Worm (Caenorhabditis elegans) whole organism, L2 larva: ENCODE data around the gene R03G5.6.

Experiments used
- C34F6.9 ChIP-seq: fragments of 150-350 bp; optimal IDR thresholded peaks from 2 replicates; lab custom pipeline; 2014; ENCODE audit warnings: missing biosample characterization, missing genetic modification characterization
- F13H6.1 ChIP-seq: sonication (generic microtip); optimal IDR thresholded peaks from 2 replicates; lab custom pipeline; 2016; ENCODE audit warnings: missing genetic modification characterization, missing compliant biosample characterization
- R02D3.7 ChIP-seq: fragments of 150-350 bp; optimal IDR thresholded peaks from 2 replicates; lab custom pipeline; 2014; ENCODE audit warnings: missing biosample characterization, missing genetic modification characterization
- alr-1 ChIP-seq: fragments of 150-350 bp; optimal IDR thresholded peaks from 2 replicates; lab custom pipeline; 2014; ENCODE audit warnings: missing biosample characterization, missing genetic modification characterization
- aly-2 ChIP-seq: fragments of 150-350 bp; optimal IDR thresholded peaks from 2 replicates; lab custom pipeline; 2014; ENCODE audit warnings: missing biosample characterization, missing genetic modification characterization
- ama-1 ChIP-seq: fragments of 150-350 bp; optimal IDR thresholded peaks from 2 replicates; lab custom pipeline; 2018; ENCODE audit warnings: inconsistent platforms
- blmp-1 ChIP-seq: sonication (generic microtip); optimal IDR thresholded peaks from 2 replicates; lab custom pipeline; 2017; ENCODE audit warnings: missing genetic modification characterization, mild to moderate bottlenecking, missing compliant biosample characterization, antibody characterized with exemption, moderate library complexity; ENCODE audit not compliant: insufficient read depth
- ceh-82 ChIP-seq: fragments of 150-350 bp; optimal IDR thresholded peaks from 2 replicates; lab custom pipeline; 2014; ENCODE audit warnings: missing biosample characterization, missing genetic modification characterization
- crh-2 ChIP-seq: sonication (generic microtip); optimal IDR thresholded peaks from 2 replicates; lab custom pipeline; 2017; ENCODE audit warnings: missing biosample characterization, missing genetic modification characterization
- dmd-4 ChIP-seq: sonication (generic microtip); optimal IDR thresholded peaks from 2 replicates; lab custom pipeline; 2017; ENCODE audit warnings: missing biosample characterization, missing genetic modification characterization
- egl-27 ChIP-seq: sonication (generic microtip); optimal IDR thresholded peaks from 3 replicates; lab custom pipeline; 2017; ENCODE audit warnings: missing biosample characterization, missing genetic modification reagents, missing genetic modification characterization
- fos-1 ChIP-seq: fragments of 150-350 bp; optimal IDR thresholded peaks from 2 replicates; lab custom pipeline; 2014; ENCODE audit warnings: missing biosample characterization, missing genetic modification characterization
- gmeb-1 ChIP-seq: fragments of 150-350 bp; optimal IDR thresholded peaks from 2 replicates; lab custom pipeline; 2014; ENCODE audit warnings: missing biosample characterization, missing genetic modification characterization
- lin-11 ChIP-seq: fragments of 150-350 bp; sonication (generic microtip); optimal IDR thresholded peaks from 2 replicates; lab custom pipeline; 2014; ENCODE audit warnings: missing biosample characterization, missing genetic modification characterization, inconsistent platforms, mixed read lengths
- lin-13 ChIP-seq: fragments of 150-350 bp; optimal IDR thresholded peaks from 2 replicates; lab custom pipeline; 2014; ENCODE audit warnings: missing biosample characterization, missing genetic modification reagents, missing genetic modification characterization
- lin-39 ChIP-seq: fragments of 150-350 bp; optimal IDR thresholded peaks from 2 replicates; lab custom pipeline; 2014; ENCODE audit warnings: missing biosample characterization, missing genetic modification reagents, missing genetic modification characterization
- lsy-2 ChIP-seq, 2 experiments: fragments of 150-350 bp in 1 of 2; sonication (generic microtip) in 1 of 2; optimal IDR thresholded peaks; 2 replicates each; lab custom pipeline; 2014 to 2017; ENCODE audit warnings: missing biosample characterization in 2 of 2, missing genetic modification characterization in 2 of 2
- mab-5 ChIP-seq: fragments of 150-350 bp; optimal IDR thresholded peaks from 2 replicates; lab custom pipeline; 2014; ENCODE audit warnings: missing biosample characterization, missing genetic modification characterization
- mbf-1 ChIP-seq: sonication (generic microtip); optimal IDR thresholded peaks from 2 replicates; lab custom pipeline; 2017; ENCODE audit warnings: missing biosample characterization, missing genetic modification characterization
- mdl-1 ChIP-seq, 2 experiments: fragments of 150-350 bp in 1 of 2; sonication (generic microtip) in 1 of 2; optimal IDR thresholded peaks; 2 replicates each; lab custom pipeline; 2017; ENCODE audit warnings: missing biosample characterization in 2 of 2, missing genetic modification characterization in 2 of 2
- nhr-10 ChIP-seq: sonication (generic microtip); optimal IDR thresholded peaks from 2 replicates; lab custom pipeline; 2017; ENCODE audit warnings: missing biosample characterization, missing genetic modification characterization
- nhr-12 ChIP-seq: fragments of 150-350 bp; optimal IDR thresholded peaks from 2 replicates; lab custom pipeline; 2014; ENCODE audit warnings: missing biosample characterization, missing genetic modification characterization
- nhr-129 ChIP-seq: fragments of 150-350 bp; optimal IDR thresholded peaks from 2 replicates; lab custom pipeline; 2014; ENCODE audit warnings: missing biosample characterization, missing genetic modification characterization
- nhr-21 ChIP-seq: fragments of 150-350 bp; optimal IDR thresholded peaks from 2 replicates; lab custom pipeline; 2014; ENCODE audit warnings: missing biosample characterization, missing genetic modification characterization
- nhr-23 ChIP-seq: fragments of 150-350 bp; optimal IDR thresholded peaks from 2 replicates; lab custom pipeline; 2014; ENCODE audit warnings: missing biosample characterization, missing genetic modification reagents, missing genetic modification characterization
- nhr-237 ChIP-seq: fragments of 150-350 bp; optimal IDR thresholded peaks from 2 replicates; lab custom pipeline; 2014; ENCODE audit warnings: missing biosample characterization, missing genetic modification characterization
- nhr-25 ChIP-seq: fragments of 150-350 bp; sonication (generic microtip); optimal IDR thresholded peaks from 3 replicates; lab custom pipeline; 2014; ENCODE audit warnings: missing biosample characterization, missing genetic modification characterization
- nhr-6 ChIP-seq: fragments of 150-350 bp; optimal IDR thresholded peaks from 2 replicates; lab custom pipeline; 2014; ENCODE audit warnings: missing biosample characterization, missing genetic modification characterization
- nhr-77 ChIP-seq: fragments of 150-350 bp; optimal IDR thresholded peaks from 2 replicates; lab custom pipeline; 2014; ENCODE audit warnings: missing biosample characterization, missing genetic modification characterization
- sem-4 ChIP-seq: fragments of 150-350 bp; optimal IDR thresholded peaks from 2 replicates; lab custom pipeline; 2014; ENCODE audit warnings: missing biosample characterization, missing genetic modification reagents, missing genetic modification characterization
- sma-3 ChIP-seq: sonication (generic microtip); optimal IDR thresholded peaks from 2 replicates; lab custom pipeline; 2016; ENCODE audit warnings: missing genetic modification reagents, missing genetic modification characterization, missing compliant biosample characterization
- sma-9 ChIP-seq, 2 experiments: fragments of 150-350 bp in 1 of 2; sonication (generic microtip) in 1 of 2; optimal IDR thresholded peaks; 2 replicates each; lab custom pipeline; 2014 to 2016; ENCODE audit warnings: missing genetic modification characterization in 2 of 2, mild to moderate bottlenecking in 1 of 2, missing biosample characterization in 1 of 2, missing compliant biosample characterization in 1 of 2, missing genetic modification reagents in 1 of 2, moderate library complexity in 1 of 2
- snpc-4 ChIP-seq: fragments of 150-350 bp; optimal IDR thresholded peaks from 2 replicates; lab custom pipeline; 2014; ENCODE audit warnings: missing biosample characterization, missing genetic modification characterization
- unc-55 ChIP-seq: fragments of 150-350 bp; sonication (generic microtip); optimal IDR thresholded peaks from 3 replicates; lab custom pipeline; 2014; ENCODE audit warnings: missing biosample characterization, missing genetic modification reagents, missing genetic modification characterization
- unc-62 ChIP-seq: fragments of 150-350 bp; optimal IDR thresholded peaks from 2 replicates; lab custom pipeline; 2014; ENCODE audit warnings: missing biosample characterization, missing genetic modification reagents, missing genetic modification characterization
- zag-1 ChIP-seq: fragments of 150-350 bp; optimal IDR thresholded peaks from 2 replicates; lab custom pipeline; 2014; ENCODE audit warnings: missing biosample characterization, missing genetic modification characterization

The R03G5.6 gene

DNA sequence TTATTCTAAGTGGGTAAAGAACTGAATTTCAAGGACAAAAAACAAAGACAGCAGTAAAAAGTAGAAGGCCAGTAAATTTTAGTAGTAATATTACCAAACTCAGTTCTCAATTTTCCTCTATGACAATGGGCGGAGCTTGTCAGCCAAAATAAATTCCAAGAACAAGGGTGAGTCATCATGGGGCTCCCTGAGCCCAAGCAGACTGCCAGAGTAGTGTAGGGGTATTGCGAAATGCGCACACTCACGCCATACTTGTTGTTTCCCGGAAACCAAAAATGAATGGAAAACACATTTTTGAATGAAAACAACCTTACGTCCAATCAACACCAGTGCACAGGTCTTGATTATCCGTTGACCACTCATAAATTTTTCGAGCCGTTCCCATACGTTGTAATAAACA, 24.9 kb downstream of the R03G5.6 start:
- TF ChIP-seq fos-1 (tag; lab: Kevin White, UChicago) (peak; percentile 79), unc-62 (GFP tag; lab: Kevin White, UChicago) (no peak), nhr-25 (tag; lab: Kevin White, UChicago) (no peak), nhr-10 (tag; lab: Kevin White, UChicago) (no peak), R02D3.7 (no peak), alr-1 (no peak), sma-9 (GFP tag; optimal IDR thresholded peaks at IDR 0.05; lab: Kevin White, UChicago) (peak; percentile 77), sma-9 (tag; optimal IDR thresholded peaks at IDR 0.05; lab: Kevin White, UChicago) (no peak), nhr-21 (tag; lab: Kevin White, UChicago) (peak; percentile 54), mdl-1 (tag; optimal IDR thresholded peaks at IDR 0.05; lab: Kevin White, UChicago) (no peak), dmd-4 (tag; lab: Kevin White, UChicago) (no peak), sem-4 (peak; percentile 28), lsy-2 (tag; optimal IDR thresholded peaks at IDR 0.05; lab: Kevin White, UChicago) (peak in 1 of 2 experiments; percentile 71), F13H6.1 (tag; lab: Kevin White, UChicago) (peak; percentile 16), lin-13 (GFP tag; lab: Kevin White, UChicago) (peak; percentile 19), crh-2 (tag; lab: Kevin White, UChicago) (peak; percentile 30), C34F6.9 (tag; lab: Kevin White, UChicago) (peak; percentile 72), unc-55 (GFP tag; lab: Kevin White, UChicago) (peak; percentile 70), lin-11 (tag; lab: Kevin White, UChicago) (peak; percentile 69), nhr-129 (tag; lab: Kevin White, UChicago) (peak; percentile 49), blmp-1 (no peak), zag-1 (tag; lab: Kevin White, UChicago) (peak; percentile 53), nhr-237 (no peak), nhr-6 (tag; lab: Kevin White, UChicago) (peak; percentile 9), nhr-23 (tag; lab: Kevin White, UChicago) (no peak)

ce11 chrX:7787885-7788353, 28.8 kb downstream of the R03G5.6 start, which contains the start of gene ZK154.5:
Gene ZK154.5 (minus strand): TSS chrX:7787935.
- TF ChIP-seq unc-62 (GFP tag; lab: Kevin White, UChicago): no peak
- TF ChIP-seq crh-2 (tag; lab: Kevin White, UChicago): peak; percentile 55
- no peak for TF ChIP-seq blmp-1
- peak; percentile 23 for TF ChIP-seq sma-9 (GFP tag; optimal IDR thresholded peaks at IDR 0.05; lab: Kevin White, UChicago)
- no peak for TF ChIP-seq sma-9 (tag; optimal IDR thresholded peaks at IDR 0.05; lab: Kevin White, UChicago)
- peak; percentile 36 for TF ChIP-seq sem-4
- no peak for TF ChIP-seq dmd-4 (tag; lab: Kevin White, UChicago)
- TF ChIP-seq lin-13 (GFP tag; lab: Kevin White, UChicago): no peak
- TF ChIP-seq ceh-82 (tag; lab: Kevin White, UChicago): no peak
- TF ChIP-seq snpc-4 (tag; lab: Kevin White, UChicago): no peak
- TF ChIP-seq C34F6.9 (tag; lab: Kevin White, UChicago): peak; percentile 78
- TF ChIP-seq mbf-1 (tag; lab: Kevin White, UChicago): no peak
- peak; percentile 24 for TF ChIP-seq gmeb-1 (tag; lab: Kevin White, UChicago)
- TF ChIP-seq nhr-6 (tag; lab: Kevin White, UChicago): peak; percentile 3
- peak; percentile 55 for TF ChIP-seq unc-55 (GFP tag; lab: Kevin White, UChicago)
- peak; percentile 3 for TF ChIP-seq fos-1 (tag; lab: Kevin White, UChicago)
- no peak for TF ChIP-seq aly-2 (tag; lab: Kevin White, UChicago)
- TF ChIP-seq nhr-129 (tag; lab: Kevin White, UChicago): peak; percentile 74
- no peak for TF ChIP-seq zag-1 (tag; lab: Kevin White, UChicago)
- TF ChIP-seq nhr-10 (tag; lab: Kevin White, UChicago): no peak
- TF ChIP-seq egl-27 (tag; lab: Kevin White, UChicago): no peak
- TF ChIP-seq lin-39: no peak
- TF ChIP-seq nhr-25 (tag; lab: Kevin White, UChicago): no peak
- no peak for TF ChIP-seq nhr-77 (tag; lab: Kevin White, UChicago)
- TF ChIP-seq mab-5 (tag; lab: Kevin White, UChicago): no peak
- TF ChIP-seq lin-11 (tag; lab: Kevin White, UChicago): no peak
- peak; percentile 21 for TF ChIP-seq F13H6.1 (tag; lab: Kevin White, UChicago)
- no peak for TF ChIP-seq mdl-1 (tag; optimal IDR thresholded peaks at IDR 0.05; lab: Kevin White, UChicago)
- peak in 1 of 2 experiments; percentile 54 for TF ChIP-seq lsy-2 (tag; optimal IDR thresholded peaks at IDR 0.05; lab: Kevin White, UChicago)
- peak; percentile 5 for TF ChIP-seq sma-3 (GFP tag; lab: Kevin White, UChicago)

DNA sequence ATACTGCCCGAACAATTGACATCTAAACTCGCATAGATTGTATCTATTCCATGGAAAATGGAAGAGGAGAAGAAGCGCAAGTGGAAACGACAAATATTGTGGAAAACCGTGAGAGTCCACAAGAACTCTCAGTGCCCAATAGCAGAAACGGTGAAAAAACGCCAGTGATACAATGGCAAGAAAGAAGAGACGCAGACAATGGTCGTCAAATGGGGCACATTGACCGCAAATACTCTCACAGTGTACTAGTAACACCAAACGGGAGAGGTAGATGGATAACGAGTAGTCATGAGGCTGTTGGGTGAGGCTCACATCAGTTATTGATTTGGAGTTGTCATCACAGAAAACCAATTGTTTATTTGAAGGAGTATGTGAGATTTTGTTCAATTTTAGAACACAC, 34.3 kb downstream of the R03G5.6 start, which contains the start of gene ZK154.4:
Gene ZK154.4 (minus strand): TSS at position 27 of the 400 bp plus-strand sequence.
- peak; percentile 49 for TF ChIP-seq sma-9 (GFP tag; optimal IDR thresholded peaks at IDR 0.05; lab: Kevin White, UChicago)
- no peak for TF ChIP-seq sma-9 (tag; optimal IDR thresholded peaks at IDR 0.05; lab: Kevin White, UChicago)
- TF ChIP-seq sma-3 (GFP tag; lab: Kevin White, UChicago): peak; percentile 12
- peak; percentile 72 for TF ChIP-seq C34F6.9 (tag; lab: Kevin White, UChicago)
- TF ChIP-seq F13H6.1 (tag; lab: Kevin White, UChicago): peak; percentile 17
- no peak for TF ChIP-seq nhr-6 (tag; lab: Kevin White, UChicago)
- no peak for TF ChIP-seq ama-1 (lab: Kevin White, UChicago)
- peak; percentile 11 for TF ChIP-seq crh-2 (tag; lab: Kevin White, UChicago)
- TF ChIP-seq nhr-12: no peak
- TF ChIP-seq lin-13 (GFP tag; lab: Kevin White, UChicago): peak; percentile 9
- no peak for TF ChIP-seq lin-11 (tag; lab: Kevin White, UChicago)
- peak; percentile 90 for TF ChIP-seq nhr-129 (tag; lab: Kevin White, UChicago)
- peak in 1 of 2 experiments; percentile 63 for TF ChIP-seq lsy-2 (tag; optimal IDR thresholded peaks at IDR 0.05; lab: Kevin White, UChicago)
- TF ChIP-seq, all 48 proteins: peak for 8
